Worm (Caenorhabditis elegans): Measurements from ENCODE around the gene K02E10.4.

DNA sequence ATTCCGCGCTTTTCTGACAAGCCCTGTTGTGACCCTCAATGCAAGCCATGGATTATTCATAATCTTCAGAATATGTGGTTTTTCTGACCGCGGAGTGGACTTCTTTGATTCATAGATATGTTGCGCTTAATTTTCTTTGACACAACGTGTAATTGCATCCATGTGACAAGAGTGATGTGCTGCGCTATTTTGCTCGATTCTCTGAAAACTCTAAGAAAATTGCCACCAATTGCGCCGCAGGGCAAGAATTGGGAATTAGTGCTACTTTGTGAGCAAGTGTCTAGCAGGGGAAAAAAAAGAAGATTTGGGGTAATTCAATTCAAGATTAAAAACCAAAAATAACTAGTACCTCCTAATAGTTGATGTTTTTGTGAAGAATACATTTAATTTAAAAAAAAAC is 19.0 kb upstream of the K02E10.4 start:
- no peak for TF ChIP-seq klf-2 (GFP tag; conservative IDR thresholded peaks at IDR 0.05)
- no peak for TF ChIP-seq cog-1 (tag; optimal IDR thresholded peaks at IDR 0.05)
- TF ChIP-seq flt-1 (GFP tag; IDR thresholded peaks at IDR 0.05), result no peak
- TF ChIP-seq T22C8.4 (GFP tag; IDR thresholded peaks at IDR 0.05), result no peak
- no peak for TF ChIP-seq med-1 (GFP tag; optimal IDR thresholded peaks at IDR 0.05; ENCODE audit: insufficient read depth)
- TF ChIP-seq tab-1 (GFP tag; IDR thresholded peaks at IDR 0.05), result no peak
- no peak for TF ChIP-seq ztf-23 (GFP tag; IDR thresholded peaks at IDR 0.05)
- TF ChIP-seq ref-1 (GFP tag; conservative IDR thresholded peaks at IDR 0.05), result no peak
- no peak for TF ChIP-seq ztf-29 (GFP tag; IDR thresholded peaks at IDR 0.05)
